Worm (Caenorhabditis elegans): ENCODE measurements around the gene cup-4.

cup-4 gene

DNA sequence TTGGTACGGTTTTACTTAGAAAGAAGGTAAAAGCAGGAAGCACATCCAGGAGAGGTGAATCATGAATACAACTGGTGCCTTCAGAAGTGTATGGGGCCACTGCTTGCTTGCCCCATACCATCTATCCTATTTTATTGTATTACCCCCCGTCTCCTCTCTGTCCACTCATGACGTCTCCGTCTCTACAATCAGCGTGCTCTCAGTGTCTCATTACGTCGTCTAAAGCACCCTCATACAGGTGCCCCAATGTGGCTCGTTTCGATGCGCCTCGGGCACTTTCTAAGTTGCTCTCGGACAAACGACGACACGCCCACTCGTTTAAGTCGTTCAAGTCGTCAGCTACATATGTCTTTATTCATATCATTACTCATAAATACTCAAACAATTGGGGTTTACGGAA, 42.2 kb upstream of the cup-4 start:
- peak; percentile 15 for TF ChIP-seq aha-1 (tag)
- peak; percentile 48; the same call in 1 of the 2 replicates for TF ChIP-seq daf-19 (GFP tag; conservative IDR thresholded peaks at IDR 0.05)
- TF ChIP-seq Y75B8A.6 (GFP tag; IDR thresholded peaks at IDR 0.05), result no peak
- 0 out of 2 replicates have a peak, but pooled peaks have one; percentile 4 for TF ChIP-seq Y105C5A.15 (GFP tag; IDR thresholded peaks at IDR 0.05)
- TF ChIP-seq tra-1 (GFP tag; IDR thresholded peaks at IDR 0.05), result no peak
- TF ChIP-seq sdz-12 (GFP tag; optimal IDR thresholded peaks at IDR 0.05), result no peak
- TF ChIP-seq egl-43 (GFP tag; IDR thresholded peaks at IDR 0.05), result 0 out of 2 replicates have a peak, but pooled peaks have one; percentile 11
- no peak for TF ChIP-seq zfp-3 (GFP tag; conservative IDR thresholded peaks at IDR 0.05)
- no peak for TF ChIP-seq lin-39 (tag; optimal IDR thresholded peaks at IDR 0.05)

DNA sequence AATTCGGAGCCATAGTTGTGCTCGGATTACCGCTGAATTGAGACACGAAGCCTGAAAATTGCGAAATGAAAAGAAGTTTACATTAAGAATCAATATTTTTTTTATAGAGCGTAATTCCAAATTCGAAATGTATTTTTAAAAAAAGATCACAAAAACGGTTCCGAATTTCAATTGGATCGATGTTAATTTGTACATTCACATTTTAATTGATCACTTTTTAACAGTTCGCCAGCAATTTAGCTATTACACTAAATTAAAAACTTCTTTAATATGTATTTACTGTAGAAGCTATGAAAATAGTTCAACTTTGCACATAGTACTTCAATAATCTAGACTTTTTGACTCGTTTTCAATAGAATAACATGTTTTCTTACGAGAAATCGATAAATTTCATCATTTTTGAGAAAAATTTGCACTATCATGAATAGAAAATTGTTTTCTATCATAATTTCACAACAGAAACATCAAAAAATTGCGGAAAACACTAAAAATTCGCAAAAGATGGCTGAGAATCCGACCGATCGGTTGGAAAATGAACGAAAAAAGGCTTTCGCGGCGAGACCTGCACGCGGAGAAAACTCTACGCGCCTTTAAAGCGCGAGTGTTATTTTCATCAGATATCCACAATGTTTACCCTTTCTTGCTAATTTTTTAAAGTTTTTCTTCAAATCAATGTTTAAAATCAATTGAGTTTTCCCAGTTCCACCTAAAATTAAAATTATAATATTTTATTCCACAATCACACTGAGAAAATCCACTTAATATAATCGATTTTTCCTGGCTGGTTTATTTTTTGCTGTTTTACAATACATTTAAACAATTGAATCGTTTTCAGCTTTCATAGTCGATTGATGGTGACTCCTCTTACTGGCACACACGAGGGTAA, 37.5 kb upstream of the cup-4 start, which contains the start of the genes egl-45 and kcmf-1:
Gene egl-45 (minus strand): TSS at position 51 of the 886 bp plus-strand sequence.
Gene kcmf-1 (plus strand): TSS at position 836 of the 886 bp plus-strand sequence.
- no peak for TF ChIP-seq zag-1 (tag; optimal IDR thresholded peaks at IDR 0.05)
- TF ChIP-seq madf-9 (GFP tag; conservative IDR thresholded peaks at IDR 0.05), result no peak
- no peak for TF ChIP-seq nhr-48 (tag; optimal IDR thresholded peaks at IDR 0.05)
- no peak for TF ChIP-seq ZK546.5 (tag; optimal IDR thresholded peaks at IDR 0.05)
- no peak for TF ChIP-seq unc-62 (GFP tag; optimal IDR thresholded peaks at IDR 0.05 in 1 of 2)
- no peak for TF ChIP-seq unc-62 (tag; optimal IDR thresholded peaks at IDR 0.05)
- TF ChIP-seq egl-43 (GFP tag; IDR thresholded peaks at IDR 0.05), result no peak
- TF ChIP-seq lin-15B (tag; optimal IDR thresholded peaks at IDR 0.05), result no peak
- TF ChIP-seq skn-1 (tag; optimal IDR thresholded peaks at IDR 0.05), result no peak
- no peak for TF ChIP-seq nhr-41 (GFP tag; IDR thresholded peaks at IDR 0.05)
- TF ChIP-seq Y5F2A.4 (GFP tag; optimal IDR thresholded peaks at IDR 0.05), result no peak
- no peak for TF ChIP-seq set-16 (GFP tag; IDR thresholded peaks at IDR 0.05)
- no peak for TF ChIP-seq F49E8.2 (tag; optimal IDR thresholded peaks at IDR 0.05; ENCODE audit: borderline replicate concordance)
- TF ChIP-seq F37D6.2 (tag; optimal IDR thresholded peaks at IDR 0.05), result no peak
- TF ChIP-seq lin-29 (GFP tag; IDR thresholded peaks at IDR 0.05), result no peak
- no peak for TF ChIP-seq lin-39 (tag; optimal IDR thresholded peaks at IDR 0.05)
- no peak for TF ChIP-seq nhr-11 (tag; optimal IDR thresholded peaks at IDR 0.05)
- no peak for TF ChIP-seq ZK337.2 (GFP tag; IDR thresholded peaks at IDR 0.05)
- TF ChIP-seq D1046.2 (GFP tag; IDR thresholded peaks at IDR 0.05), result no peak
- no peak for TF ChIP-seq T26A8.4 (GFP tag; IDR thresholded peaks at IDR 0.05)
- peak; percentile 61 for TF ChIP-seq dpl-1 (GFP tag; optimal IDR thresholded peaks at IDR 0.05)
- no peak for TF ChIP-seq dmd-9 (GFP tag; IDR thresholded peaks at IDR 0.05)
- TF ChIP-seq lsy-2 (tag; optimal IDR thresholded peaks at IDR 0.05), result peak in 1 of 2 experiments; percentile 65
- TF ChIP-seq nhr-28 (tag; optimal IDR thresholded peaks at IDR 0.05), result no peak
- TF ChIP-seq Y48G9A.11 (GFP tag; IDR thresholded peaks at IDR 0.05), result no peak
- no peak for TF ChIP-seq lin-38 (GFP tag; IDR thresholded peaks at IDR 0.05)
- TF ChIP-seq nhr-76 (tag; optimal IDR thresholded peaks at IDR 0.05), result no peak
- TF ChIP-seq jun-1 (tag; optimal IDR thresholded peaks at IDR 0.05), result no peak
- no peak for TF ChIP-seq aha-1 (tag)
- TF ChIP-seq madf-5 (GFP tag; IDR thresholded peaks at IDR 0.05), result no peak
- no peak for TF ChIP-seq rbr-2 (tag; optimal IDR thresholded peaks at IDR 0.05)
- TF ChIP-seq lir-3 (tag; optimal IDR thresholded peaks at IDR 0.05), result no peak
- TF ChIP-seq pqm-1 (tag; optimal IDR thresholded peaks at IDR 0.05), result no peak
- no peak for TF ChIP-seq attf-4 (tag; optimal IDR thresholded peaks at IDR 0.05)
- TF ChIP-seq hlh-11 (tag; optimal IDR thresholded peaks at IDR 0.05), result no peak
- no peak for TF ChIP-seq zfp-3 (GFP tag; conservative IDR thresholded peaks at IDR 0.05)
- TF ChIP-seq dve-1 (tag; optimal IDR thresholded peaks at IDR 0.05; ENCODE audit: insufficient read depth), result peak; percentile 11
- no peak for TF ChIP-seq nhr-6 (tag; optimal IDR thresholded peaks at IDR 0.05)
- TF ChIP-seq mep-1 (tag; optimal IDR thresholded peaks at IDR 0.05), result no peak
- no peak for TF ChIP-seq daf-12 (tag; optimal IDR thresholded peaks at IDR 0.05)
- TF ChIP-seq snpc-4 (tag; optimal IDR thresholded peaks at IDR 0.05), result no peak
- TF ChIP-seq gei-8 (GFP tag; optimal IDR thresholded peaks at IDR 0.05), result no peak
- TF ChIP-seq mdl-1 (tag; optimal IDR thresholded peaks at IDR 0.05), result no peak
- TF ChIP-seq nhr-10 (tag; optimal IDR thresholded peaks at IDR 0.05), result no peak
